Worm (Caenorhabditis elegans) whole organism, midembryonic: ENCODE data around the gene lsm-8.

Source experiments
- T22C8.4 ChIP-seq: fragments of 200-800 bp; sonication (Bioruptor generic); IDR thresholded peaks from 2 replicates; pipeline ENCODE4 v1.3.6; 2022; ENCODE audit warnings: missing genetic modification characterization, missing compliant biosample characterization
- cog-1 ChIP-seq: sonication (generic microtip); optimal IDR thresholded peaks from 2 replicates; lab custom pipeline; 2016; ENCODE audit warnings: missing genetic modification characterization, missing compliant biosample characterization
- flt-1 ChIP-seq: fragments of 200-800 bp; sonication (Bioruptor generic); IDR thresholded peaks from 2 replicates; pipeline ENCODE4 v1.3.6; 2022; ENCODE audit warnings: missing genetic modification characterization, missing compliant biosample characterization
- klf-2 ChIP-seq: fragments of 200-800 bp; sonication (Bioruptor generic); conservative IDR thresholded peaks from 2 replicates; pipeline ENCODE4 v1.3.6; 2022; ENCODE audit warnings: missing genetic modification reagents, missing genetic modification characterization, missing compliant biosample characterization
- med-1 ChIP-seq: sonication (generic microtip); optimal IDR thresholded peaks from 2 replicates; lab custom pipeline; 2017; ENCODE audit warnings: missing genetic modification characterization, mild to moderate bottlenecking, missing compliant biosample characterization, antibody characterized with exemption, missing genetic modification reagents; ENCODE audit not compliant: insufficient read depth
- ref-1 ChIP-seq: fragments of 200-800 bp; sonication (Bioruptor generic); conservative IDR thresholded peaks from 2 replicates; pipeline ENCODE4 v1.3.6; 2022; ENCODE audit warnings: missing genetic modification reagents, missing genetic modification characterization, missing compliant biosample characterization
- tab-1 ChIP-seq: fragments of 200-800 bp; sonication (Bioruptor generic); IDR thresholded peaks from 2 replicates; pipeline ENCODE4 v1.3.6; 2022; ENCODE audit warnings: missing genetic modification characterization, missing compliant biosample characterization
- ztf-23 ChIP-seq: fragments of 200-800 bp; sonication (Bioruptor generic); IDR thresholded peaks from 2 replicates; pipeline ENCODE4 v1.3.6; 2022; ENCODE audit warnings: missing genetic modification reagents, missing genetic modification characterization, missing compliant biosample characterization
- ztf-29 ChIP-seq: fragments of 200-800 bp; sonication (Bioruptor generic); IDR thresholded peaks from 2 replicates; pipeline ENCODE4 v1.3.6; 2022; ENCODE audit warnings: missing genetic modification reagents, missing genetic modification characterization, missing compliant biosample characterization

ce11 chrIV:6366032-6366431, 39.7 kb downstream of the lsm-8 start:
- TF ChIP-seq flt-1 (GFP tag; lab: Robert Waterston, UW) (no peak), med-1 (GFP tag; lab: Kevin White, UChicago) (no peak), cog-1 (tag; lab: Kevin White, UChicago) (no peak), tab-1 (GFP tag; lab: Robert Waterston, UW) (no peak), ref-1 (no peak), klf-2 (GFP tag; lab: Robert Waterston, UW) (no peak), T22C8.4 (GFP tag; lab: Robert Waterston, UW) (no peak), ztf-29 (no peak), ztf-23 (GFP tag; lab: Robert Waterston, UW) (no peak)
